Worm (Caenorhabditis elegans) whole organism, L4/young adult: Measurements from ENCODE around the gene nhr-235.

ENCODE experiments used
- W03F9.2 ChIP-seq: fragments of 150-350 bp; optimal IDR thresholded peaks from 2 replicates; lab custom pipeline; 2014; ENCODE audit warnings: missing biosample characterization, missing genetic modification characterization
- dao-5 ChIP-seq: sonication (generic microtip); optimal IDR thresholded peaks from 2 replicates; lab custom pipeline; 2016; ENCODE audit warnings: missing genotype, missing genetic modification characterization, moderate library complexity, missing compliant biosample characterization
- him-1 ChIP-seq: sonication (generic microtip); optimal IDR thresholded peaks from 2 replicates; lab custom pipeline; 2016; ENCODE audit warnings: missing genotype, missing genetic modification reagents, missing genetic modification characterization, missing compliant biosample characterization

The nhr-235 gene

ce11 chrII:12665019-12665418, 24.5 kb downstream of the nhr-235 start:
- no peak for TF ChIP-seq dao-5 (tag; lab: Kevin White, UChicago)

DNA sequence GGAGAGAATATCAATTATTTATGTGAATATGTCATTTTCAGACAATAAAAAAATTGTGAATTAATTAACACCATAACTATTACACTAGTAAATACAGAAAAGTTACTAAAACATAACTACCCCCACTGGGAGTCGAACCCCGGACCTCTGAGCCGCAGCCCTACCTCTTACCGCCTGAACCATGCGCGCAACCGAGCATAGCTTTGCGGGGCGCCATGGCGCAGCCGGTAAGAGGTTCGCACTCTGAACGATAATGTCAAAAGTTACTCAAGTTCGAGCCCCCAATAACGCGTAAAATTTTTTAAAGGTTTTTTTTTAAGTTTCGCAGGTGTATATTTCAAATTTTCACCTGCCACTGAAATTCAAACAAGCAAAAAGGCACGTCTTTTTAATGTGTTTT, 25.6 kb downstream of the nhr-235 start:
- TF ChIP-seq W03F9.2 (tag; lab: Kevin White, UChicago) (no peak), dao-5 (tag; lab: Kevin White, UChicago) (no peak), him-1 (tag; lab: Kevin White, UChicago) (no peak)

DNA sequence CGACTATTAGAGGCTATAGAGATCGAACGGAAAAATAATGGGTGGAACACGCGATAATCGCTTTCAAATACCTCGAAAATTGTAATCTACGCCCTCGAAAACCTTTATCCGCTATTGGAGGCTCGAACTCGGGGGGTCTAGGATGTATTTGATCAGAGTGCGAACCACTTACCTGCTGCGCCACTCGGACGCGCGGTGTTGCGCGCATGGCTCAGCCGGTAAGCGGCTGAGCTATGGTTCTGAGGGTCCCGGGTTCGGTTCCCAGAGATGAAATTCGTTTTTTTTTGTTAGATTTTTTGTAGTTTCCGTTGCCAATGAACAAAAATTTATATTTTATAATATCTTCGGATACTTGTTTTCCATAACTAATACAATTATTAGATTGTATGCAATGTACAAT, 27.7 kb downstream of the nhr-235 start:
- TF ChIP-seq W03F9.2 (tag; lab: Kevin White, UChicago) (no peak), dao-5 (tag; lab: Kevin White, UChicago) (no peak), him-1 (tag; lab: Kevin White, UChicago) (no peak)

ce11 chrII:12668874-12669273, 28.4 kb downstream of the nhr-235 start:
- TF ChIP-seq dao-5 (tag; lab: Kevin White, UChicago) (no peak), W03F9.2 (tag; lab: Kevin White, UChicago) (no peak), him-1 (tag; lab: Kevin White, UChicago) (no peak)

- no peak for TF ChIP-seq him-1 (tag; lab: Kevin White, UChicago)
- TF ChIP-seq W03F9.2 (tag; lab: Kevin White, UChicago) = no peak
Measured at ce11 chrII:12669342-12669741, 28.9 kb downstream of the nhr-235 start.

DNA sequence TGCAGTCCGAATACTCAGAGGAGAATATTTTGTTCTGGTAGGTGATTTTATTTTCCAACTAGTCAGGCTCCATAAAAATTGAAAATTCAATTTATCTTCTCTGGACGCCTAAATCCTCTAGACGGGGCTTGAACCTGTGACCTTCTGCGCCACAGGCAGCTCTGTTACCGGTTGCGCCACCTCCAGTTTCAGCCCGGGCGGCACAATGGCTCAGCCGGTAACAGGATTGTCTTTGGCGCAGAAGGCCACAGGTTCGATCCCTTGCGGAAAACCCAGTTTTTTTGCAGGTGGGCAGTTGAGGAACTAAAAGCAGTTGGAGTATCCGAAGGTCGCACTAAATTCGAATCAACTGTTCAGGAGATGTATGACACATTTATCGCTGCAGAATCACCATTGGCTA, 29.4 kb downstream of the nhr-235 start:
- TF ChIP-seq dao-5 (tag; lab: Kevin White, UChicago) (no peak), W03F9.2 (tag; lab: Kevin White, UChicago) (no peak), him-1 (tag; lab: Kevin White, UChicago) (no peak)

ce11 chrII:12670877-12671864, 30.7 kb downstream of the nhr-235 start:
- TF ChIP-seq him-1 (tag; lab: Kevin White, UChicago) (no peak), W03F9.2 (tag; lab: Kevin White, UChicago) (no peak), dao-5 (tag; lab: Kevin White, UChicago) (no peak)

ce11 chrII:12671892-12672291, 31.4 kb downstream of the nhr-235 start:
- TF ChIP-seq W03F9.2 (tag; lab: Kevin White, UChicago) (no peak), dao-5 (tag; lab: Kevin White, UChicago) (no peak), him-1 (tag; lab: Kevin White, UChicago) (no peak)

DNA sequence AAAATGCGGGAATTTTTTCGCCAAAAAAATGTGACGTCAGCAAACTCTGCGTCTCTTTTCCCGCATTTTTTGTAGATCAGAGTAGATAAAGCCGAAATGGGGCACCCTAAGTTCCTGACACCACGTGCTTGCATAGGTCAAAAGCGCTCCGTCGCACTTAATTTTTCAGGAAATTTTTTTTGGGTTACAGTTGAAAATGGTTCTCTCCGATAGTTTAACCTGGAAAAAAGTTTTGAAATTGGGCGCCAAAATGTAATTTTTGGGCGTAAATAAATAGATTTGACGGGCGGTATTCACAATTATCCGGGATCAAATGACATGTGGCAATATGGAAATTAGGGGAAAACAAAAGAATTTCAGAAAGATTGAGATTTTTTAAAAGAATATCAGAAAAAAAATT, 32.0 kb downstream of the nhr-235 start:
- TF ChIP-seq him-1 (tag; lab: Kevin White, UChicago) (no peak), dao-5 (tag; lab: Kevin White, UChicago) (no peak)

DNA sequence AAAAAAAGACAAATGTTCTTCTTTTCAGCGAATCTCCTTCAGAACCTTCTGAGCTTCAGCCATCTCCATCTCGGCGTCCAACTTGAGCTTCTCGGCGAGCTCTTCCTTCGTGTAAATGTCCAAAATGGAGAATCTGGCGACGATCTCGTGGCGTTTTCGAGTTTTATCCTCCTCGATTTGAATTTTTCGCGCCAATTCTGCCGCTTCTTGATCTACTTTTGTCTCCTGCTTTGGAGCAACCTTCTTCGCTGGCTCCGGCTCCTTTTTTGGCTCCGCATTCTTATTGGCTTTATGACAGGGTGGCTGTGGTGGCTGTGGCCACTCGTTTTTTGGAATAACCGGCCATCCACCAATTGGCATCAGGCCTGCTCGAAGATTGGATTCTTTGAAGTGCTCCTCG, 32.8 kb downstream of the nhr-235 start:
- TF ChIP-seq W03F9.2 (tag; lab: Kevin White, UChicago) = no peak
- no peak for TF ChIP-seq dao-5 (tag; lab: Kevin White, UChicago)
- no peak for TF ChIP-seq him-1 (tag; lab: Kevin White, UChicago)

ce11 chrII:12677710-12677974, 37.2 kb downstream of the nhr-235 start, which contains the start of gene Y38E10A.22:
TSS of gene Y38E10A.22 (minus strand) at chrII:12677810.
- TF ChIP-seq dao-5 (tag; lab: Kevin White, UChicago) (no peak), him-1 (tag; lab: Kevin White, UChicago) (no peak), W03F9.2 (tag; lab: Kevin White, UChicago) (no peak)

DNA sequence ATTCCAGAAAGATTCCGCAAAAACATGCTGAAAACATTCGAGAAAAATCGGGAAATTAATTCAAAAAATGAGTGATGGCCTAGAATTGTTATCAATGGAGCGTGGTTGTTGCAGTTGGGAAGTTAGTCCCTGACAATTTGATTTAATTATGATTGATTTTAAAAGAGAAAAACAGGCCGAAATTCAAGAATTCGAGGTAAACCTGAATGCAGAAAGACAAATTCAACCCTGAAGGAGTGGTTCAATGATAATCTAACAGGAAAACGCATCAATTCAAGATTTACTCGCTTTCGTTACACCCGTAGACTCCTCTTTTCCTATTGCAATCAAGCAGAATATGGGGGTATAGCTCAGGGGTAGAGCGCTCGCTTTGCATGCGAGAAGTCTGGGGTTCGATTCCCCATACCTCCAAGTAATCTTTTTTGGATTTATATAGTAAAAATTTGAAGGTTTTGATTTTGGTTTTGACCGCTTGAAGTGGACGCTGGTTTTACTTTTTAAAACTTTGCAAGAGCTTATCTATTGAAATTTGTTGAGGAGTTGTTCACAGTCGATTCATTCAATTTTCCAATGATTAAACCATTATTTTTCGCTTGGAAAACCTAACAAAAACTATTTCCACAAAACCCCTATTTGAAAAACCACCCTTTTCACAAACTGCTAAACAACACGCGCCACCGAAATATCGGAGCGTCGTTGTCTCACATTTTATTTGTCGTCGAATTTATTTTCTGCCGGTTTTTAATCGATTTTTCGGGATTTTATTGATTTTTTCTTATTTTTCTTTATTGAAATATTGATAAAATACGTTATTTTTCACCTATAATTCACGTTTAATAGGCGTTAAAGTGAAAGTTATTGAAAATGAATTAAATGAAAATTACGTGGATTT, 37.8 kb downstream of the nhr-235 start:
- TF ChIP-seq W03F9.2 (tag; lab: Kevin White, UChicago) (peak; percentile 84), dao-5 (tag; lab: Kevin White, UChicago) (no peak), him-1 (tag; lab: Kevin White, UChicago) (no peak)

ce11 chrII:12678867-12679134, 38.3 kb downstream of the nhr-235 start, which contains the start of gene Y38E10A.24:
TSS of gene Y38E10A.24 (plus strand) at chrII:12679035.
- no peak for TF ChIP-seq W03F9.2 (tag; lab: Kevin White, UChicago)
- TF ChIP-seq him-1 (tag; lab: Kevin White, UChicago) = no peak
- no peak for TF ChIP-seq dao-5 (tag; lab: Kevin White, UChicago)
